Worm (Caenorhabditis elegans) whole organism, L4 larva: ENCODE results near the gene F01F1.14.
A peak's percentile ranks its signal among the peaks of the same experiment; 100 is the strongest.

ENCODE experiments used
- D1046.2 ChIP-seq: fragments of 200-800 bp; sonication (Bioruptor generic); IDR thresholded peaks from 2 replicates; pipeline ENCODE4 v1.3.6; 2022; ENCODE audit warnings: missing genetic modification characterization, missing compliant biosample characterization
- F26F4.8 ChIP-seq: fragments of 200-800 bp; sonication (Bioruptor generic); conservative IDR thresholded peaks from 2 replicates; pipeline ENCODE4 v1.3.6; 2022; ENCODE audit warnings: missing genetic modification characterization, missing compliant biosample characterization
- F44E2.7 ChIP-seq: fragments of 200-800 bp; sonication (Bioruptor generic); IDR thresholded peaks from 2 replicates; pipeline ENCODE4 v2.1.2; 2022; ENCODE audit warnings: missing genetic modification characterization, missing compliant biosample characterization
- F49E8.2 ChIP-seq: sonication (generic microtip); optimal IDR thresholded peaks from 2 replicates; lab custom pipeline; 2016; ENCODE audit warnings: missing compliant biosample characterization, mild to moderate bottlenecking, missing genetic modification characterization, borderline replicate concordance
- R02D3.7 ChIP-seq: fragments of 150-350 bp; sonication (generic microtip); optimal IDR thresholded peaks from 3 replicates; lab custom pipeline; 2014; ENCODE audit warnings: missing biosample characterization, missing genetic modification characterization
- T20F7.1 ChIP-seq: fragments of 200-800 bp; sonication (Bioruptor generic); optimal IDR thresholded peaks from 2 replicates; lab custom pipeline; 2018; ENCODE audit warnings: mild to moderate bottlenecking, missing genetic modification characterization, missing compliant biosample characterization
- T26A8.4 ChIP-seq: fragments of 200-800 bp; sonication (Bioruptor generic); IDR thresholded peaks from 2 replicates; pipeline ENCODE4 v1.3.6; 2022; ENCODE audit warnings: missing genetic modification characterization, missing compliant biosample characterization
- Y5F2A.4 ChIP-seq: fragments of 200-800 bp; sonication (Bioruptor generic); optimal IDR thresholded peaks from 2 replicates; lab custom pipeline; 2018; ENCODE audit warnings: mild to moderate bottlenecking, missing genetic modification characterization, missing compliant biosample characterization
- Y75B8A.6 ChIP-seq: fragments of 200-800 bp; sonication (Bioruptor generic); IDR thresholded peaks from 2 replicates; pipeline ENCODE4 v1.3.6; 2022; ENCODE audit warnings: missing genetic modification reagents, missing genetic modification characterization, missing compliant biosample characterization
- aha-1 ChIP-seq: fragments of 150-350 bp; peaks from one replicate; lab custom pipeline; 2014; ENCODE audit warnings: missing biosample characterization, missing genetic modification characterization
- aly-2 ChIP-seq: sonication (generic microtip); optimal IDR thresholded peaks from 2 replicates; lab custom pipeline; 2018; ENCODE audit warnings: missing biosample characterization, missing genetic modification characterization
- ceh-32 ChIP-seq: sonication (generic microtip); optimal IDR thresholded peaks from 2 replicates; lab custom pipeline; 2016; ENCODE audit warnings: mild to moderate bottlenecking, missing genetic modification characterization, missing compliant biosample characterization; ENCODE audit not compliant: poor library complexity
- cey-2 ChIP-seq: sonication (generic microtip); optimal IDR thresholded peaks from 3 replicates; lab custom pipeline; 2017; ENCODE audit warnings: missing genetic modification characterization, mild to moderate bottlenecking, missing compliant biosample characterization, antibody characterized with exemption, borderline replicate concordance; ENCODE audit not compliant: insufficient read depth
- daf-19 ChIP-seq: fragments of 200-800 bp; sonication (Bioruptor generic); conservative IDR thresholded peaks from 2 replicates; pipeline ENCODE4 v1.3.6; 2022; ENCODE audit warnings: missing genetic modification characterization, missing compliant biosample characterization
- dmd-6 ChIP-seq: fragments of 200-800 bp; sonication (Bioruptor generic); IDR thresholded peaks from 2 replicates; pipeline ENCODE4 v1.3.6; 2022; ENCODE audit warnings: missing genetic modification reagents, missing genetic modification characterization, missing compliant biosample characterization
- dve-1 ChIP-seq: sonication (generic microtip); optimal IDR thresholded peaks from 2 replicates; lab custom pipeline; 2017; ENCODE audit warnings: antibody characterized with exemption, mild to moderate bottlenecking, missing genetic modification characterization, missing compliant biosample characterization; ENCODE audit not compliant: insufficient read depth
- egl-27 ChIP-seq: sonication (generic microtip); optimal IDR thresholded peaks from 3 replicates; lab custom pipeline; 2017; ENCODE audit warnings: missing biosample characterization, missing genetic modification reagents, missing genetic modification characterization
- egl-43 ChIP-seq: fragments of 200-800 bp; sonication (Bioruptor generic); IDR thresholded peaks from 2 replicates; pipeline ENCODE4 v1.3.6; 2022; ENCODE audit warnings: missing genetic modification reagents, missing genetic modification characterization, missing compliant biosample characterization
- fos-1 ChIP-seq: fragments of 150-350 bp; optimal IDR thresholded peaks from 2 replicates; lab custom pipeline; 2014; ENCODE audit warnings: missing biosample characterization, missing genetic modification characterization
- gei-8 ChIP-seq: fragments of 200-800 bp; sonication (Bioruptor generic); optimal IDR thresholded peaks from 2 replicates; lab custom pipeline; 2018; ENCODE audit warnings: mild to moderate bottlenecking, missing genetic modification characterization, missing compliant biosample characterization
- hif-1 ChIP-seq, 2 experiments: sonication (generic microtip); optimal IDR thresholded peaks; 2 replicates each; lab custom pipeline; 2016 to 2017; ENCODE audit warnings: missing compliant biosample characterization in 2 of 2, missing genetic modification characterization in 2 of 2, missing genetic modification reagents in 2 of 2, missing genotype in 2 of 2, mild to moderate bottlenecking in 1 of 2
- hlh-11 ChIP-seq: fragments of 200-800 bp; sonication (Bioruptor generic); optimal IDR thresholded peaks from 2 replicates; lab custom pipeline; 2018; ENCODE audit warnings: mild to moderate bottlenecking, missing genetic modification characterization, missing compliant biosample characterization
- lin-13 ChIP-seq: fragments of 150-350 bp; optimal IDR thresholded peaks from 2 replicates; lab custom pipeline; 2014; ENCODE audit warnings: missing biosample characterization, missing genetic modification reagents, missing genetic modification characterization
- lin-29 ChIP-seq: fragments of 200-800 bp; sonication (Bioruptor generic); IDR thresholded peaks from 2 replicates; pipeline ENCODE4 v1.3.6; 2022; ENCODE audit warnings: missing genetic modification reagents, missing genetic modification characterization, missing compliant biosample characterization
- lin-39 ChIP-seq: fragments of 150-350 bp; optimal IDR thresholded peaks from 2 replicates; lab custom pipeline; 2014; ENCODE audit warnings: missing biosample characterization, missing genetic modification reagents, missing genetic modification characterization
- lsy-2 ChIP-seq, 2 experiments: fragments of 150-350 bp in 1 of 2; sonication (generic microtip) in 1 of 2; optimal IDR thresholded peaks; 2 replicates each; lab custom pipeline; 2014 to 2017; ENCODE audit warnings: missing biosample characterization in 2 of 2, missing genetic modification characterization in 2 of 2
- mdl-1 ChIP-seq, 2 experiments: fragments of 150-350 bp in 1 of 2; sonication (generic microtip) in 1 of 2; optimal IDR thresholded peaks; 2 replicates each; lab custom pipeline; 2014 to 2017; ENCODE audit warnings: missing biosample characterization in 2 of 2, missing genetic modification characterization in 2 of 2
- mdt-29 ChIP-seq: fragments of 200-800 bp; sonication (Bioruptor generic); IDR thresholded peaks from 2 replicates; pipeline ENCODE4 v1.3.6; 2022; ENCODE audit warnings: missing genetic modification reagents, missing genetic modification characterization, missing compliant biosample characterization
- mep-1 ChIP-seq: fragments of 150-350 bp; sonication (generic microtip); optimal IDR thresholded peaks from 3 replicates; lab custom pipeline; 2014; ENCODE audit warnings: missing biosample characterization, missing genetic modification characterization
- mxl-2 ChIP-seq: fragments of 200-800 bp; sonication (Bioruptor generic); conservative IDR thresholded peaks from 2 replicates; pipeline ENCODE4 v1.3.6; 2022; ENCODE audit warnings: missing genetic modification reagents, missing genetic modification characterization, missing compliant biosample characterization
- mxl-3 ChIP-seq: fragments of 200-800 bp; sonication (Bioruptor generic); optimal IDR thresholded peaks from 2 replicates; lab custom pipeline; 2018; ENCODE audit warnings: mild to moderate bottlenecking, missing genetic modification characterization, missing compliant biosample characterization
- nhr-10 ChIP-seq: fragments of 150-350 bp; optimal IDR thresholded peaks from 2 replicates; lab custom pipeline; 2014; ENCODE audit warnings: missing biosample characterization, missing genetic modification characterization
- nhr-102 ChIP-seq: sonication (generic microtip); optimal IDR thresholded peaks from 2 replicates; lab custom pipeline; 2016; ENCODE audit warnings: mild to moderate bottlenecking, missing genetic modification characterization, moderate library complexity, missing compliant biosample characterization
- nhr-111 ChIP-seq: fragments of 200-800 bp; sonication (Bioruptor generic); optimal IDR thresholded peaks from 2 replicates; lab custom pipeline; 2018; ENCODE audit warnings: mild to moderate bottlenecking, missing genetic modification characterization, missing compliant biosample characterization
- nhr-25 ChIP-seq: sonication (generic microtip); optimal IDR thresholded peaks from 2 replicates; lab custom pipeline; 2017; ENCODE audit warnings: missing genetic modification characterization, mild to moderate bottlenecking, missing compliant biosample characterization, antibody characterized with exemption, moderate library complexity, borderline replicate concordance; ENCODE audit not compliant: insufficient read depth
- nhr-28 ChIP-seq: fragments of 150-350 bp; optimal IDR thresholded peaks from 2 replicates; lab custom pipeline; 2014; ENCODE audit warnings: missing biosample characterization, missing genetic modification characterization
- nhr-42 ChIP-seq: fragments of 200-800 bp; sonication (Bioruptor generic); IDR thresholded peaks from 2 replicates; pipeline ENCODE4 v1.3.6; 2022; ENCODE audit warnings: missing genetic modification characterization, missing compliant biosample characterization
- nhr-48 ChIP-seq: sonication (generic microtip); optimal IDR thresholded peaks from 2 replicates; lab custom pipeline; 2016; ENCODE audit warnings: mild to moderate bottlenecking, missing genetic modification characterization, missing compliant biosample characterization
- php-3 ChIP-seq: fragments of 200-800 bp; sonication (Bioruptor generic); IDR thresholded peaks from 2 replicates; pipeline ENCODE4 v1.3.6; 2022; ENCODE audit warnings: missing genetic modification reagents, missing genetic modification characterization, missing compliant biosample characterization
- skn-1 ChIP-seq: fragments of 150-350 bp; optimal IDR thresholded peaks from 2 replicates; lab custom pipeline; 2014; ENCODE audit warnings: missing biosample characterization, missing genetic modification characterization
- snpc-4 ChIP-seq: fragments of 150-350 bp; optimal IDR thresholded peaks from 2 replicates; lab custom pipeline; 2014; ENCODE audit warnings: missing biosample characterization, missing genetic modification characterization
- spr-1 ChIP-seq: sonication (generic microtip); optimal IDR thresholded peaks from 2 replicates; lab custom pipeline; 2016; ENCODE audit warnings: mild to moderate bottlenecking, missing genetic modification characterization, missing compliant biosample characterization
- spr-3 ChIP-seq: fragments of 200-800 bp; sonication (Bioruptor generic); optimal IDR thresholded peaks from 2 replicates; lab custom pipeline; 2018; ENCODE audit warnings: mild to moderate bottlenecking, missing genetic modification characterization, missing compliant biosample characterization
- tra-1 ChIP-seq: fragments of 200-800 bp; sonication (Bioruptor generic); IDR thresholded peaks from 2 replicates; pipeline ENCODE4 v1.3.6; 2022; ENCODE audit warnings: missing genetic modification reagents, missing genetic modification characterization, missing compliant biosample characterization
- unc-130 ChIP-seq: sonication (generic microtip); optimal IDR thresholded peaks from 2 replicates; lab custom pipeline; 2016; ENCODE audit warnings: missing genetic modification reagents, missing genetic modification characterization, missing compliant biosample characterization
- unc-62 ChIP-seq, 3 experiments: fragments of 150-350 bp in 1 of 3; sonication (generic microtip); optimal IDR thresholded peaks in 2 of 3; peaks in 1 of 3; 1 replicate in 1 of 3; 2 replicates in 2 of 3; lab custom pipeline; 2014 to 2017; ENCODE audit warnings: missing biosample characterization in 3 of 3, missing genetic modification characterization in 3 of 3, missing genetic modification reagents in 3 of 3, missing genotype in 1 of 3
- vab-7 ChIP-seq: fragments of 200-800 bp; sonication (Bioruptor generic); IDR thresholded peaks from 2 replicates; pipeline ENCODE4 v1.3.6; 2022; ENCODE audit warnings: missing genetic modification reagents, missing genetic modification characterization, missing compliant biosample characterization
- zfp-3 ChIP-seq: fragments of 200-800 bp; sonication (Bioruptor generic); conservative IDR thresholded peaks from 2 replicates; pipeline ENCODE4 v1.3.6; 2022; ENCODE audit warnings: missing genetic modification reagents, missing genetic modification characterization, missing compliant biosample characterization
- zip-2 ChIP-seq: fragments of 150-350 bp; optimal IDR thresholded peaks from 2 replicates; lab custom pipeline; 2014; ENCODE audit warnings: missing biosample characterization, missing genetic modification characterization
- ztf-7 ChIP-seq: fragments of 150-350 bp; optimal IDR thresholded peaks from 2 replicates; lab custom pipeline; 2014; ENCODE audit warnings: missing biosample characterization, missing genetic modification characterization

The F01F1.14 gene

ce11 chrIII:5874263-5874662 lies 8.5 kb downstream of the F01F1.14 start:
- no peak for TF ChIP-seq tra-1 (GFP tag; lab: Robert Waterston, UW)
- peak; percentile 74 for TF ChIP-seq T20F7.1 (GFP tag; lab: Kevin White, UChicago)
- TF ChIP-seq ztf-7 (tag; lab: Kevin White, UChicago): no peak
- TF ChIP-seq snpc-4: no peak
- no peak for TF ChIP-seq F44E2.7 (GFP tag; lab: Robert Waterston, UW)
- TF ChIP-seq mdl-1 (tag; optimal IDR thresholded peaks at IDR 0.05; lab: Kevin White, UChicago): peak in 1 of 2 experiments; percentile 31
- peak; percentile 92 for TF ChIP-seq aha-1 (tag; lab: Kevin White, UChicago)
- no peak for TF ChIP-seq php-3
- no peak for TF ChIP-seq cey-2 (tag; lab: Kevin White, UChicago)
- peak; percentile 68 for TF ChIP-seq Y75B8A.6 (GFP tag; lab: Robert Waterston, UW)
- TF ChIP-seq daf-19 (GFP tag; lab: Robert Waterston, UW): no peak
- no peak for TF ChIP-seq nhr-42 (GFP tag; lab: Robert Waterston, UW)
- peak; percentile 40 for TF ChIP-seq lin-13
- TF ChIP-seq fos-1: no peak
- peak; percentile 58 for TF ChIP-seq dmd-6 (GFP tag; lab: Robert Waterston, UW)
- TF ChIP-seq mep-1: peak; percentile 80
- TF ChIP-seq spr-1 (tag; lab: Kevin White, UChicago): peak; percentile 22
- no peak for TF ChIP-seq nhr-111 (GFP tag; lab: Kevin White, UChicago)
- TF ChIP-seq nhr-48 (tag; lab: Kevin White, UChicago): peak; percentile 68
- TF ChIP-seq mxl-3 (GFP tag; lab: Kevin White, UChicago): no peak
- no peak for TF ChIP-seq spr-3 (GFP tag; lab: Kevin White, UChicago)
- TF ChIP-seq F49E8.2 (tag; lab: Kevin White, UChicago): no peak
- TF ChIP-seq hif-1 (tag; optimal IDR thresholded peaks at IDR 0.05; lab: Kevin White, UChicago): no peak
- TF ChIP-seq D1046.2 (GFP tag; lab: Robert Waterston, UW): no peak
- TF ChIP-seq dve-1 (tag; lab: Kevin White, UChicago): peak; percentile 96
- TF ChIP-seq lsy-2 (tag; optimal IDR thresholded peaks at IDR 0.05; lab: Kevin White, UChicago): peak in 1 of 2 experiments; percentile 62
- peak; percentile 64 for TF ChIP-seq hlh-11
- no peak for TF ChIP-seq skn-1 (tag; lab: Kevin White, UChicago)
- TF ChIP-seq unc-62 (GFP tag; optimal IDR thresholded peaks at IDR 0.05 in 1 of 2; lab: Kevin White, UChicago): peak in 1 of 2 experiments; percentile 98
- TF ChIP-seq unc-62 (tag; optimal IDR thresholded peaks at IDR 0.05; lab: Kevin White, UChicago): no peak
- peak; percentile 51; the same call in 1 of the 2 replicates for TF ChIP-seq mdt-29 (GFP tag; lab: Robert Waterston, UW)
- TF ChIP-seq egl-43 (GFP tag; lab: Robert Waterston, UW): no peak
- no peak for TF ChIP-seq ceh-32 (tag; lab: Kevin White, UChicago)
- no peak for TF ChIP-seq lin-39 (tag; lab: Kevin White, UChicago)
- TF ChIP-seq zfp-3 (GFP tag; lab: Robert Waterston, UW): no peak; the same call in 1 of the 2 replicates
- no peak for TF ChIP-seq zip-2 (tag; lab: Kevin White, UChicago)
- peak; percentile 51 for TF ChIP-seq nhr-102
- no peak for TF ChIP-seq R02D3.7 (tag; lab: Kevin White, UChicago)
- no peak for TF ChIP-seq F26F4.8 (GFP tag; lab: Robert Waterston, UW)
- TF ChIP-seq T26A8.4 (GFP tag; lab: Robert Waterston, UW): peak; percentile 31; the same call in 1 of the 2 replicates
- TF ChIP-seq Y5F2A.4 (GFP tag; lab: Kevin White, UChicago): peak; percentile 37
- no peak for TF ChIP-seq nhr-28 (tag; lab: Kevin White, UChicago)
- TF ChIP-seq mxl-2 (GFP tag; lab: Robert Waterston, UW): no peak
- TF ChIP-seq vab-7 (GFP tag; lab: Robert Waterston, UW): no peak
- TF ChIP-seq nhr-10: peak; percentile 64
- peak; percentile 85 for TF ChIP-seq nhr-25 (tag; lab: Kevin White, UChicago)
- peak; percentile 43 for TF ChIP-seq gei-8 (GFP tag; lab: Kevin White, UChicago)
- no peak for TF ChIP-seq lin-29 (GFP tag; lab: Robert Waterston, UW)
- TF ChIP-seq egl-27 (tag; lab: Kevin White, UChicago): no peak
- no peak for TF ChIP-seq aly-2 (tag; lab: Kevin White, UChicago)
- TF ChIP-seq unc-130: no peak
